Fruit fly (Drosophila melanogaster): ENCODE data around the gene MtnE.

dm6 chr3R:20560019-20560667 lies 25.6 kb upstream of the MtnE start, which contains the start of gene CG15922:
- TF ChIP-seq EcR (GFP tag; optimal IDR thresholded peaks at IDR 0.05) (no peak), CG8301 (tag; optimal IDR thresholded peaks at IDR 0.05) (peak; percentile 3), CG8159 (tag; optimal IDR thresholded peaks at IDR 0.05) (peak; percentile 3), Pif1A (GFP tag; optimal IDR thresholded peaks at IDR 0.05) (no peak), Snoo (tag; optimal IDR thresholded peaks at IDR 0.05) (peak; percentile 7), CG9948 (tag; optimal IDR thresholded peaks at IDR 0.05) (no peak), CG32121 (GFP tag; IDR thresholded peaks at IDR 0.05) (peak; percentile 19; the same call in 1 of the 2 replicates), CG15710 (tag; optimal IDR thresholded peaks at IDR 0.05) (no peak)

Data from whole organism, pupa.